Worm (Caenorhabditis elegans): ENCODE data around the gene C14A6.5.

Gene C14A6.5

DNA sequence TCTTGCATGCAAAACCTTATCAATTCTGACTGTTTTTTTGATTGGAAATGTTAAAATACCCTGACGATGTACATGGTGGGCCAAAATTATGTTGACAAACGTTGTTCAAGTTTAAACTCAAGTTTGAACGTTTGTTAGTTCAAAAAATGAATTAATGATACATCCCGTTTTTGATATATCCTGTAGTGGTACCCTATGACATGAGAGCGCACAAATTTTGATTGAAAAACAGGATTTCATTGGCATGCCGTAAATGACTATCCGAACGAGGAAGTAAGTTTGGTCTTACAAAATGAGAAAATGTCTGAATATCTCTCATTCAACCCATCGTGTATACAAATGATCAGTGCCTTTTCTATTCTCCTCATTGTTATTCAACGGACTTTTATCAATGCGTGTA, 23.5 kb downstream of the C14A6.5 start, which contains the start of gene Y37H2A.11 (continued):
- TF ChIP-seq F57C9.4 (tag; optimal IDR thresholded peaks at IDR 0.05) (no peak), lin-40 (tag; optimal IDR thresholded peaks at IDR 0.05) (no peak), F52B5.7 (tag; optimal IDR thresholded peaks at IDR 0.05) (no peak), lin-35 (GFP tag; optimal IDR thresholded peaks at IDR 0.05) (no peak), nfya-2 (GFP tag; IDR thresholded peaks at IDR 0.05) (no peak)

DNA sequence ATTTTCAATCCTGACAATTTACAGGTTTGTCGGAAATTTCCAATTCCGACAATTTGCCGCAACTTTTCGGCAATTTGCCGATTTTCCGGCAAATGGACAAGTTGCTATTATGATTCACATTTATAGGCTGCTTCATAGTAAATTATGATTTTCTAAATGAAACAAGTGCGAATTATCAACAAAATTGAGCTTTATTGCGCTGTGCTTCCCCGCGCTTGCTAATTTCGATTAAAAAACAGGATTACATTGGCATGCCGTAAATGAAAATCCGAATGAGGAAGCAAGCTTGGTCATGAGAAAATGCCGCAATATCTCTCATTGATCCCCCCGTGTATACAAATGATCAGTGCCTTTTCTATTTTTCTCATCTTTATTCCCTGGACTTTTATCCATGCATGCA, 26.0 kb downstream of the C14A6.5 start, which contains the start of gene Y37H2A.10:
Y37H2A.10 (plus strand) TSS at position 301 of the 400 bp plus-strand sequence.
- no peak for TF ChIP-seq lsl-1 (GFP tag; optimal IDR thresholded peaks at IDR 0.05)
- no peak for TF ChIP-seq aptf-3 (GFP tag; IDR thresholded peaks at IDR 0.05)
- TF ChIP-seq madf-10 (tag; optimal IDR thresholded peaks at IDR 0.05): no peak
- TF ChIP-seq mxl-1 (tag; optimal IDR thresholded peaks at IDR 0.05): no peak
- no peak for TF ChIP-seq nfyb-1 (GFP tag; IDR thresholded peaks at IDR 0.05)
- no peak for TF ChIP-seq F23B12.7 (tag; optimal IDR thresholded peaks at IDR 0.05; ENCODE audit: insufficient read depth)
- TF ChIP-seq rec-8 (tag; optimal IDR thresholded peaks at IDR 0.05): no peak
- TF ChIP-seq efl-1 (GFP tag; optimal IDR thresholded peaks at IDR 0.05): no peak
- TF ChIP-seq nhr-179 (tag; optimal IDR thresholded peaks at IDR 0.05): no peak
- TF ChIP-seq lin-26 (GFP tag; IDR thresholded peaks at IDR 0.05): no peak

DNA sequence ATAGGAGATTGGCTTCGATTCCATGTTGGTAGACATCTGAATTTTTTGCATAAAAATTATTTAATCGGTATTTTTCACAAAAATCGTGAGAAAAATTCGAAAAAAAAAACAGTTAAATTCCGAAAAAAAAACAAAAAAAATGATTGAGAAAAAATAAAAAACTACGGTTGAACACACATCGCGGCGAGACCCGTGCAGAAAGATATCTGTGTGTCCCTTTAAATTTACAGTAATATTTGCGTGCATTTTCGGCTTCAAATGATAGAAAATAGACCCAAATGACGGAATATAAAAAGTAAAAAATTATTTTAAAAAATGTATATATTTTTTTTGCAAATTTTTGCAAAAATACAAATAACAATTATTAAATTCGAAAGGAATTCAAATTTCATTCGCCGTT, 27.0 kb downstream of the C14A6.5 start:
- peak; percentile 58 for TF ChIP-seq madf-8 (GFP tag; conservative IDR thresholded peaks at IDR 0.05)
- peak; percentile 78 for TF ChIP-seq madf-6 (GFP tag; IDR thresholded peaks at IDR 0.05)
- TF ChIP-seq fkh-3 (tag; optimal IDR thresholded peaks at IDR 0.05): no peak
- no peak for TF ChIP-seq lin-26 (GFP tag; IDR thresholded peaks at IDR 0.05)
- peak; percentile 87 for TF ChIP-seq xnd-1 (tag; optimal IDR thresholded peaks at IDR 0.05)
- no peak for TF ChIP-seq ztf-26 (tag; optimal IDR thresholded peaks at IDR 0.05)
- TF ChIP-seq hsf-1 (GFP tag; IDR thresholded peaks at IDR 0.05): no peak
- TF ChIP-seq snpc-3.4 (tag; optimal IDR thresholded peaks at IDR 0.05): no peak
- TF ChIP-seq lin-35 (GFP tag; optimal IDR thresholded peaks at IDR 0.05): no peak
- TF ChIP-seq nhr-90 (tag; optimal IDR thresholded peaks at IDR 0.05): no peak
- no peak for TF ChIP-seq pha-4 (tag; optimal IDR thresholded peaks at IDR 0.05)
- peak; percentile 85 for TF ChIP-seq F33H1.4 (GFP tag; IDR thresholded peaks at IDR 0.05)
- peak; percentile 26 for TF ChIP-seq him-1 (tag; optimal IDR thresholded peaks at IDR 0.05)
- no peak for TF ChIP-seq sdz-38 (tag; optimal IDR thresholded peaks at IDR 0.05)
- TF ChIP-seq snpc-1.3 (tag; optimal IDR thresholded peaks at IDR 0.05; ENCODE audit: insufficient read depth): no peak
- TF ChIP-seq athp-1 (tag; optimal IDR thresholded peaks at IDR 0.05): no peak
- peak; percentile 90 for TF ChIP-seq lsl-1 (GFP tag; optimal IDR thresholded peaks at IDR 0.05)

DNA sequence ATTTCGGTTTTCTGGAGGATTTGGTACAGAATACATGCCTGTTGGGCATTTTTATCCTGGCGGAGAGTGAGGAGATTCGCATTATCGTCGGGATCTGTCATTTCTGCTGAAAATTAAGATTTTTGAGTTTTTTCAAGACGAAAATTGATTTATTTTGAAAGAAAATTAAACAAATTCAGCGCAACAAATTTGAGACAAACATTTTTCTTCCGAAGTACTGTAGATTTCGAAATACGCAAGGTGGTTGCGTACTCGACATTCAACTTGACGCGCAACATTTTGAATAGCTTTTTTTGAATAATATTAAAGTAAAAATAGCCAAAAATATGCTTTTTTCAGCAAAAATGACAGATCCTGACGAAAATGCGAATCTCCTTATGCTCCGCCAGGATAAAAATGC, 30.3 kb downstream of the C14A6.5 start, which contains the start of gene Y37H2A.7:
Y37H2A.7 (minus strand) TSS at position 101 of the 400 bp plus-strand sequence.
- TF ChIP-seq nhr-179 (tag; optimal IDR thresholded peaks at IDR 0.05): no peak
- no peak for TF ChIP-seq nhr-90 (tag; optimal IDR thresholded peaks at IDR 0.05)
- TF ChIP-seq akir-1 (GFP tag; optimal IDR thresholded peaks at IDR 0.05): no peak
- TF ChIP-seq ztf-26 (tag; optimal IDR thresholded peaks at IDR 0.05): no peak
- TF ChIP-seq F33H1.4 (GFP tag; IDR thresholded peaks at IDR 0.05): 0 out of 2 replicates have a peak, but pooled peaks have one; percentile 13
- peak; percentile 36; the same call in 1 of the 2 replicates for TF ChIP-seq D2030.7 (GFP tag; IDR thresholded peaks at IDR 0.05)
- TF ChIP-seq F37B4.10 (GFP tag; IDR thresholded peaks at IDR 0.05): no peak
- TF ChIP-seq B0261.1 (tag; optimal IDR thresholded peaks at IDR 0.05): no peak
- peak; percentile 83 for TF ChIP-seq lsl-1 (GFP tag; optimal IDR thresholded peaks at IDR 0.05)
- TF ChIP-seq madf-6 (GFP tag; IDR thresholded peaks at IDR 0.05): peak; percentile 45; the same call in 1 of the 2 replicates
